Worm (Caenorhabditis elegans) whole organism, young adult: ENCODE results near the gene erh-2.

Experiments
- B0035.1 ChIP-seq: sonication (generic microtip); optimal IDR thresholded peaks from 2 replicates; lab custom pipeline; 2016; ENCODE audit warnings: missing genetic modification characterization, mild to moderate bottlenecking, missing compliant biosample characterization, missing genotype, missing genetic modification reagents
- B0336.3 ChIP-seq: fragments of 200-800 bp; sonication (Bioruptor generic); IDR thresholded peaks from 2 replicates; pipeline ENCODE4 v1.3.6; 2022; ENCODE audit warnings: missing genetic modification characterization, missing compliant biosample characterization
- C06A6.2 ChIP-seq: fragments of 200-800 bp; sonication (Bioruptor generic); conservative IDR thresholded peaks from 2 replicates; pipeline ENCODE4 v1.3.6; 2022; ENCODE audit warnings: missing genetic modification characterization, missing compliant biosample characterization
- F10E7.11 ChIP-seq: sonication (generic microtip); optimal IDR thresholded peaks from 2 replicates; lab custom pipeline; 2017; ENCODE audit warnings: mild to moderate bottlenecking, missing genetic modification characterization, moderate library complexity, missing compliant biosample characterization
- F23B12.7 ChIP-seq: sonication (generic microtip); optimal IDR thresholded peaks from 2 replicates; lab custom pipeline; 2017; ENCODE audit warnings: missing genetic modification characterization, mild to moderate bottlenecking, missing compliant biosample characterization, antibody characterized with exemption, moderate library complexity; ENCODE audit not compliant: insufficient read depth
- F39B2.1 ChIP-seq: fragments of 200-800 bp; sonication (Bioruptor generic); IDR thresholded peaks from 2 replicates; pipeline ENCODE4 v1.3.6; 2022; ENCODE audit warnings: missing genetic modification reagents, missing genetic modification characterization, missing compliant biosample characterization
- K12H6.12 ChIP-seq: fragments of 200-800 bp; sonication (Bioruptor generic); optimal IDR thresholded peaks from 2 replicates; lab custom pipeline; 2018; ENCODE audit warnings: mild to moderate bottlenecking, missing genetic modification characterization, missing compliant biosample characterization
- T07F8.4 ChIP-seq: sonication (generic microtip); optimal IDR thresholded peaks from 2 replicates; lab custom pipeline; 2016; ENCODE audit warnings: mild to moderate bottlenecking, missing genetic modification characterization, moderate library complexity, missing compliant biosample characterization
- Y67H2A.10 ChIP-seq: fragments of 200-800 bp; sonication (Bioruptor generic); conservative IDR thresholded peaks from 2 replicates; pipeline ENCODE4 v1.3.6; 2022; ENCODE audit warnings: missing genetic modification reagents, missing genetic modification characterization, missing compliant biosample characterization
- aptf-3 ChIP-seq: fragments of 200-800 bp; sonication (Bioruptor generic); IDR thresholded peaks from 2 replicates; pipeline ENCODE4 v1.3.6; 2022; ENCODE audit warnings: missing genetic modification characterization, missing compliant biosample characterization
- atf-7 ChIP-seq: sonication (generic microtip); optimal IDR thresholded peaks from 2 replicates; lab custom pipeline; 2017; ENCODE audit warnings: mild to moderate bottlenecking, missing genetic modification characterization, missing compliant biosample characterization
- athp-1 ChIP-seq: sonication (generic microtip); optimal IDR thresholded peaks from 2 replicates; lab custom pipeline; 2017; ENCODE audit warnings: mild to moderate bottlenecking, missing genetic modification characterization, missing compliant biosample characterization
- cebp-1 ChIP-seq, 2 experiments: fragments of 200-800 bp in 1 of 2; sonication (Bioruptor generic) in 1 of 2; sonication (generic microtip) in 1 of 2; IDR thresholded peaks in 1 of 2; optimal IDR thresholded peaks in 1 of 2; 2 replicates each; pipeline versions ENCODE4 v1.3.6 to Lab custom; 2017 to 2022; ENCODE audit warnings: missing compliant biosample characterization in 2 of 2, missing genetic modification characterization in 2 of 2, mild to moderate bottlenecking in 1 of 2, missing genetic modification reagents in 1 of 2, moderate library complexity in 1 of 2
- ceh-79 ChIP-seq: sonication (generic microtip); optimal IDR thresholded peaks from 2 replicates; lab custom pipeline; 2017; ENCODE audit warnings: mild to moderate bottlenecking, missing genetic modification characterization, missing compliant biosample characterization
- ceh-91 ChIP-seq: fragments of 200-800 bp; sonication (Bioruptor generic); IDR thresholded peaks from 2 replicates; pipeline ENCODE4 v1.3.6; 2022; ENCODE audit warnings: missing genetic modification reagents, missing genetic modification characterization, missing compliant biosample characterization
- ets-4 ChIP-seq: fragments of 200-800 bp; sonication (Bioruptor generic); optimal IDR thresholded peaks from 2 replicates; lab custom pipeline; 2018; ENCODE audit warnings: mild to moderate bottlenecking, missing genetic modification characterization, missing compliant biosample characterization
- hlh-12 ChIP-seq: sonication (generic microtip); optimal IDR thresholded peaks from 2 replicates; lab custom pipeline; 2016; ENCODE audit warnings: missing genetic modification characterization, missing compliant biosample characterization
- hmg-20 ChIP-seq: fragments of 200-800 bp; sonication (Bioruptor generic); IDR thresholded peaks from 2 replicates; pipeline ENCODE4 v1.3.6; 2022; ENCODE audit warnings: missing genetic modification reagents, missing genetic modification characterization, missing compliant biosample characterization
- let-526 ChIP-seq: fragments of 200-800 bp; sonication (Bioruptor generic); IDR thresholded peaks from 2 replicates; pipeline ENCODE4 v1.3.6; 2022; ENCODE audit warnings: missing genetic modification reagents, missing genetic modification characterization, missing compliant biosample characterization
- let-607 ChIP-seq, 2 experiments: fragments of 200-800 bp in 1 of 2; sonication (Bioruptor generic) in 1 of 2; sonication (generic microtip) in 1 of 2; optimal IDR thresholded peaks; 2 replicates each; lab custom pipeline; 2016 to 2018; ENCODE audit warnings: mild to moderate bottlenecking in 2 of 2, missing compliant biosample characterization in 2 of 2, missing genetic modification characterization in 2 of 2, moderate library complexity in 2 of 2, missing genotype in 1 of 2
- lin-35 ChIP-seq, 3 experiments: fragments of 150-350 bp in 2 of 3; sonication (generic microtip) in 1 of 3; optimal IDR thresholded peaks; 2 replicates each; lab custom pipeline; 2014 to 2018; ENCODE audit warnings: missing biosample characterization in 3 of 3, missing genetic modification characterization in 3 of 3, missing genetic modification reagents in 3 of 3
- lin-40 ChIP-seq: sonication (generic microtip); optimal IDR thresholded peaks from 2 replicates; lab custom pipeline; 2016; ENCODE audit warnings: missing genetic modification characterization, mild to moderate bottlenecking, missing compliant biosample characterization, missing genotype, missing genetic modification reagents
- lin-54 ChIP-seq: fragments of 200-800 bp; sonication (Bioruptor generic); optimal IDR thresholded peaks from 2 replicates; lab custom pipeline; 2018; ENCODE audit warnings: mild to moderate bottlenecking, missing genetic modification characterization, missing compliant biosample characterization
- lsl-1 ChIP-seq: fragments of 200-800 bp; sonication (Bioruptor generic); optimal IDR thresholded peaks from 2 replicates; lab custom pipeline; 2018; ENCODE audit warnings: mild to moderate bottlenecking, missing genetic modification characterization, moderate library complexity, missing compliant biosample characterization
- madf-6 ChIP-seq: fragments of 200-800 bp; sonication (Bioruptor generic); IDR thresholded peaks from 2 replicates; pipeline ENCODE4 v1.3.6; 2022; ENCODE audit warnings: missing genetic modification reagents, missing genetic modification characterization, missing compliant biosample characterization
- mcd-1 ChIP-seq: fragments of 200-800 bp; sonication (Bioruptor generic); IDR thresholded peaks from 2 replicates; pipeline ENCODE4 v1.3.6; 2022; ENCODE audit warnings: missing genetic modification reagents, missing genetic modification characterization, missing compliant biosample characterization
- mel-28 ChIP-seq: sonication (generic microtip); optimal IDR thresholded peaks from 2 replicates; lab custom pipeline; 2016; ENCODE audit warnings: borderline replicate concordance, mild to moderate bottlenecking, missing genetic modification characterization, missing compliant biosample characterization
- mes-4 ChIP-seq: sonication (generic microtip); optimal IDR thresholded peaks from 2 replicates; lab custom pipeline; 2016; ENCODE audit warnings: missing genotype, missing genetic modification characterization, missing compliant biosample characterization
- nfya-1 ChIP-seq: sonication (generic microtip); optimal IDR thresholded peaks from 2 replicates; lab custom pipeline; 2017; ENCODE audit warnings: antibody characterized with exemption, missing compliant biosample characterization, missing genetic modification characterization, borderline replicate concordance; ENCODE audit not compliant: insufficient read depth
- nfyb-1 ChIP-seq: fragments of 200-800 bp; sonication (Bioruptor generic); IDR thresholded peaks from 2 replicates; pipeline ENCODE4 v1.3.6; 2022; ENCODE audit warnings: missing genetic modification reagents, missing genetic modification characterization, missing compliant biosample characterization
- nhr-120 ChIP-seq: fragments of 200-800 bp; sonication (Bioruptor generic); IDR thresholded peaks from 2 replicates; pipeline ENCODE4 v1.3.6; 2022; ENCODE audit warnings: missing genetic modification characterization, missing compliant biosample characterization
- nhr-80 ChIP-seq: sonication (generic microtip); optimal IDR thresholded peaks from 2 replicates; lab custom pipeline; 2016; ENCODE audit warnings: missing genetic modification characterization, missing compliant biosample characterization
- pbrm-1 ChIP-seq: fragments of 200-800 bp; sonication (Bioruptor generic); IDR thresholded peaks from 2 replicates; pipeline ENCODE4 v1.3.6; 2022; ENCODE audit warnings: missing genetic modification reagents, missing genetic modification characterization, missing compliant biosample characterization
- pha-4 ChIP-seq: fragments of 150-350 bp; sonication (generic microtip); optimal IDR thresholded peaks from 2 replicates; lab custom pipeline; 2014; ENCODE audit warnings: missing biosample characterization, missing genetic modification reagents, missing genetic modification characterization
- repo-1 ChIP-seq: sonication (generic microtip); optimal IDR thresholded peaks from 2 replicates; lab custom pipeline; 2017; ENCODE audit warnings: mild to moderate bottlenecking, missing genetic modification characterization, missing compliant biosample characterization
- snpc-1.3 ChIP-seq: sonication (generic microtip); optimal IDR thresholded peaks from 2 replicates; lab custom pipeline; 2017; ENCODE audit warnings: missing genetic modification characterization, mild to moderate bottlenecking, missing compliant biosample characterization, antibody characterized with exemption, moderate library complexity, missing genotype, missing genetic modification reagents; ENCODE audit not compliant: insufficient read depth
- snpc-3.4 ChIP-seq: sonication (generic microtip); optimal IDR thresholded peaks from 2 replicates; lab custom pipeline; 2017; ENCODE audit warnings: missing genetic modification characterization, mild to moderate bottlenecking, missing compliant biosample characterization, antibody characterized with exemption, moderate library complexity, missing genotype, missing genetic modification reagents
- snpc-4 ChIP-seq, 5 experiments: fragments of 150-350 bp in 1 of 5; sonication (generic microtip) in 4 of 5; optimal IDR thresholded peaks; 2 replicates each; lab custom pipeline; 2014 to 2018; ENCODE audit warnings: missing genetic modification characterization in 5 of 5, missing biosample characterization in 3 of 5, antibody characterized with exemption in 2 of 5, mild to moderate bottlenecking in 2 of 5, missing compliant biosample characterization in 2 of 5, missing genotype in 2 of 5, moderate library complexity in 2 of 5, missing genetic modification reagents in 1 of 5
- zfh-2 ChIP-seq: fragments of 200-800 bp; sonication (Bioruptor generic); conservative IDR thresholded peaks from 2 replicates; pipeline ENCODE4 v1.3.6; 2022; ENCODE audit warnings: missing genetic modification reagents, missing genetic modification characterization, missing compliant biosample characterization
- ztf-22 ChIP-seq: fragments of 200-800 bp; sonication (Bioruptor generic); optimal IDR thresholded peaks from 2 replicates; lab custom pipeline; 2018; ENCODE audit warnings: mild to moderate bottlenecking, missing genetic modification characterization, moderate library complexity, missing compliant biosample characterization

Gene erh-2

ce11 chrIII:4551963-4552362 is 41.1 kb upstream of the erh-2 start (continued):
- TF ChIP-seq pha-4 (tag; lab: Kevin White, UChicago) (no peak), Y67H2A.10 (GFP tag; lab: Robert Waterston, UW) (no peak), nfya-1 (tag; lab: Kevin White, UChicago) (no peak), let-526 (GFP tag; lab: Robert Waterston, UW) (no peak), lin-54 (GFP tag; lab: Kevin White, UChicago) (peak; percentile 40), snpc-1.3 (no peak), T07F8.4 (tag; lab: Kevin White, UChicago) (no peak), B0035.1 (tag; lab: Kevin White, UChicago) (no peak), hmg-20 (GFP tag; lab: Robert Waterston, UW) (no peak)

- no peak for TF ChIP-seq pbrm-1
- no peak for TF ChIP-seq F39B2.1
- TF ChIP-seq lsl-1 (GFP tag; lab: Kevin White, UChicago): no peak
- no peak for TF ChIP-seq mel-28 (tag; lab: Kevin White, UChicago)
- TF ChIP-seq nfyb-1: no peak
- TF ChIP-seq aptf-3: no peak
- no peak for TF ChIP-seq zfh-2
- no peak for TF ChIP-seq F23B12.7 (tag; lab: Kevin White, UChicago)
- 0 out of 2 replicates have a peak, but pooled peaks have one; percentile 23 for TF ChIP-seq madf-6
- no peak for TF ChIP-seq F10E7.11 (tag; lab: Kevin White, UChicago)
- no peak for TF ChIP-seq T07F8.4 (tag; lab: Kevin White, UChicago)
- TF ChIP-seq nhr-80 (tag; lab: Kevin White, UChicago): peak; percentile 40
Measured at ce11 chrIII:4552872-4553271, 40.2 kb upstream of the erh-2 start.

ce11 chrIII:4553316-4553715 is 39.7 kb upstream of the erh-2 start, which contains the start of gene imph-1:
Gene imph-1 (plus strand): TSS chrIII:4553616.
- no peak for TF ChIP-seq snpc-3.4
- no peak for TF ChIP-seq hlh-12 (tag; lab: Kevin White, UChicago)
- no peak for TF ChIP-seq mes-4
- no peak for TF ChIP-seq let-607 (tag; optimal IDR thresholded peaks at IDR 0.05; lab: Kevin White, UChicago)
- TF ChIP-seq T07F8.4 (tag; lab: Kevin White, UChicago): no peak
- no peak for TF ChIP-seq ceh-79
- no peak for TF ChIP-seq ceh-91 (GFP tag; lab: Robert Waterston, UW)
- TF ChIP-seq nfyb-1: no peak
- TF ChIP-seq hmg-20 (GFP tag; lab: Robert Waterston, UW): no peak
- TF ChIP-seq athp-1 (tag; lab: Kevin White, UChicago): no peak
- TF ChIP-seq B0336.3: no peak
- TF ChIP-seq lsl-1 (GFP tag; lab: Kevin White, UChicago): no peak

- TF ChIP-seq repo-1 (tag; lab: Kevin White, UChicago): peak; percentile 28
- no peak for TF ChIP-seq snpc-4 (GFP tag; optimal IDR thresholded peaks at IDR 0.05; lab: Kevin White, UChicago)
- no peak for TF ChIP-seq snpc-4 (tag; optimal IDR thresholded peaks at IDR 0.05; lab: Kevin White, UChicago)
Measured at ce11 chrIII:4555345-4555744, 37.7 kb upstream of the erh-2 start.

ce11 chrIII:4560393-4560890 is 32.6 kb upstream of the erh-2 start:
- peak; percentile 68 for TF ChIP-seq lin-40 (tag; lab: Kevin White, UChicago)
- no peak for TF ChIP-seq nhr-120
- 0 out of 2 replicates have a peak, but pooled peaks have one; percentile 49 for TF ChIP-seq C06A6.2 (GFP tag; lab: Robert Waterston, UW)
- peak in 1 of 3 experiments; percentile 36 for TF ChIP-seq lin-35 (GFP tag; optimal IDR thresholded peaks at IDR 0.05; lab: Kevin White, UChicago)
- no peak for TF ChIP-seq snpc-3.4
- TF ChIP-seq ztf-22 (GFP tag; lab: Kevin White, UChicago): peak; percentile 22
- TF ChIP-seq B0336.3: peak; percentile 64
- no peak for TF ChIP-seq ets-4
- peak; percentile 58 for TF ChIP-seq K12H6.12 (tag; lab: Kevin White, UChicago)
- TF ChIP-seq mcd-1 (GFP tag; lab: Robert Waterston, UW): peak; percentile 50
- peak; percentile 72 for TF ChIP-seq atf-7
- TF ChIP-seq cebp-1 (GFP tag; IDR thresholded peaks at IDR 0.05; lab: Robert Waterston, UW): no peak
- TF ChIP-seq cebp-1 (tag; optimal IDR thresholded peaks at IDR 0.05; lab: Kevin White, UChicago): peak; percentile 53
